Worm (Caenorhabditis elegans) whole organism, L1 larva: Measurements from ENCODE around the gene odr-1.

Experiments used
- F16B12.6 ChIP-seq: fragments of 150-350 bp; optimal IDR thresholded peaks from 2 replicates; lab custom pipeline; 2014; ENCODE audit warnings: missing biosample characterization, missing genetic modification characterization
- Y116A8C.19 ChIP-seq: sonication (generic microtip); optimal IDR thresholded peaks from 2 replicates; lab custom pipeline; 2016; ENCODE audit warnings: missing compliant biosample characterization, missing genetic modification characterization, borderline replicate concordance
- aly-2 ChIP-seq: fragments of 150-350 bp; optimal IDR thresholded peaks from 2 replicates; lab custom pipeline; 2014; ENCODE audit warnings: missing biosample characterization, missing genetic modification characterization
- dpl-1 ChIP-seq, 3 experiments: fragments of 150-350 bp in 2 of 3; sonication (generic microtip) in 1 of 3; optimal IDR thresholded peaks; 2 replicates each; lab custom pipeline; 2014 to 2017; ENCODE audit warnings: missing biosample characterization in 3 of 3, missing genetic modification characterization in 3 of 3, missing genetic modification reagents in 3 of 3
- elt-2 ChIP-seq: sonication (generic microtip); optimal IDR thresholded peaks from 2 replicates; lab custom pipeline; 2016; ENCODE audit warnings: missing genetic modification characterization, mild to moderate bottlenecking, inconsistent platforms, missing compliant biosample characterization, missing genetic modification reagents
- lin-39 ChIP-seq: fragments of 150-350 bp; optimal IDR thresholded peaks from 2 replicates; lab custom pipeline; 2014; ENCODE audit warnings: missing biosample characterization, missing genetic modification reagents, missing genetic modification characterization
- nhr-12 ChIP-seq: sonication (generic microtip); optimal IDR thresholded peaks from 2 replicates; lab custom pipeline; 2017; ENCODE audit warnings: missing biosample characterization, missing genetic modification characterization
- nhr-28 ChIP-seq: fragments of 150-350 bp; optimal IDR thresholded peaks from 2 replicates; lab custom pipeline; 2014; ENCODE audit warnings: missing biosample characterization, missing genetic modification characterization
- pqm-1 ChIP-seq: sonication (generic microtip); optimal IDR thresholded peaks from 3 replicates; lab custom pipeline; 2017; ENCODE audit warnings: missing biosample characterization, missing genetic modification characterization
- snpc-4 ChIP-seq: fragments of 150-350 bp; optimal IDR thresholded peaks from 2 replicates; lab custom pipeline; 2014; ENCODE audit warnings: missing biosample characterization, missing genetic modification characterization
- unc-62 ChIP-seq: fragments of 150-350 bp; optimal IDR thresholded peaks from 2 replicates; lab custom pipeline; 2014; ENCODE audit warnings: missing biosample characterization, missing genetic modification reagents, missing genetic modification characterization
- ztf-4 ChIP-seq: fragments of 150-350 bp; optimal IDR thresholded peaks from 2 replicates; lab custom pipeline; 2014; ENCODE audit warnings: missing biosample characterization, missing genetic modification characterization

- TF ChIP-seq elt-2 (tag; lab: Kevin White, UChicago) (no peak), lin-39 (no peak), unc-62 (GFP tag; lab: Kevin White, UChicago) (no peak), Y116A8C.19 (tag; lab: Kevin White, UChicago) (no peak), snpc-4 (tag; lab: Kevin White, UChicago) (no peak), pqm-1 (tag; lab: Kevin White, UChicago) (no peak), dpl-1 (GFP tag; optimal IDR thresholded peaks at IDR 0.05; lab: Kevin White, UChicago) (no peak), aly-2 (no peak), ztf-4 (tag; lab: Kevin White, UChicago) (no peak), F16B12.6 (tag; lab: Kevin White, UChicago) (no peak), nhr-28 (no peak), nhr-12 (tag; lab: Kevin White, UChicago) (no peak)
These were observed 9.5 kb downstream of the odr-1 start for ce11 chrX:13541335-13541734.
